Worm (Caenorhabditis elegans) whole organism, early embryonic: ENCODE data around the gene C07E3.10.

Source experiments
- B0310.2 ChIP-seq: sonication (generic microtip); optimal IDR thresholded peaks from 2 replicates; lab custom pipeline; 2016; ENCODE audit warnings: mild to moderate bottlenecking, missing genetic modification characterization, missing compliant biosample characterization
- ama-1 ChIP-seq: fragments of 150-350 bp; optimal IDR thresholded peaks from 2 replicates; lab custom pipeline; 2014
- ceh-13 ChIP-seq: fragments of 200-800 bp; sonication (Bioruptor generic); optimal IDR thresholded peaks from 2 replicates; lab custom pipeline; 2018; ENCODE audit warnings: mild to moderate bottlenecking, missing genetic modification characterization, missing compliant biosample characterization
- flt-1 ChIP-seq: fragments of 200-800 bp; sonication (Bioruptor generic); IDR thresholded peaks from 2 replicates; pipeline ENCODE4 v1.3.6; 2022; ENCODE audit warnings: missing genetic modification characterization, missing compliant biosample characterization
- scrt-1 ChIP-seq: fragments of 200-800 bp; sonication (Bioruptor generic); IDR thresholded peaks from 2 replicates; pipeline ENCODE4 v1.3.6; 2022; ENCODE audit warnings: missing genetic modification characterization, missing compliant biosample characterization
- sea-1 ChIP-seq: fragments of 200-800 bp; sonication (Bioruptor generic); conservative IDR thresholded peaks from 2 replicates; pipeline ENCODE4 v1.3.6; 2022; ENCODE audit warnings: missing genetic modification characterization, missing compliant biosample characterization
- tbx-37 ChIP-seq: fragments of 200-800 bp; sonication (Bioruptor generic); conservative IDR thresholded peaks from 2 replicates; pipeline ENCODE4 v1.3.6; 2022; ENCODE audit warnings: missing genetic modification reagents, missing genetic modification characterization, missing compliant biosample characterization

DNA sequence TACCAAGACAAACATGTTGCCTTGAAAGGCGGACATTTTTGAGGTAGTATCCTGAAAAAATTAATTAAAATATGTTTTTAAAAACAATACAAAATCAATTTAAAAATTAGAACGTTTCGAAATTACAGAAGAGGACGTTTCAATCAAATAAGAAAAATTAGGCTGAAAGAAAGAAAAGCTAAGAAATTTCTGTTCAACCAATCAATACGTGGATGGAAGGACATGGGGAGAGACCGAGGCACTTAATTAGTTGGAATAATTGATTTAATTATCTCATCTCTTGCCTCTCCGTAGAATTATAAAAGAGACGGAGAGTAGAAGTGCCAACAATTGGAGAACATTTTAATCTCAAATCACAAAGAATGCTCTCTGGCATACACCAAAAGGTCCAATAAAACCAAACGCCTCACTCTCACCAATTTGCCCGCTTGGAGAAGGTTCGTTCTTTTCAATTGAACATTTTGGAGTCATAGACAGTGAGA is 23.4 kb downstream of the C07E3.10 start, which contains the start of gene ceh-58:
- no peak for TF ChIP-seq ama-1 (lab: Kevin White, UChicago)
- TF ChIP-seq B0310.2 (tag; lab: Kevin White, UChicago) = no peak
- no peak for TF ChIP-seq tbx-37 (GFP tag; lab: Robert Waterston, UW)
- no peak for TF ChIP-seq sea-1 (GFP tag; lab: Robert Waterston, UW)
- TF ChIP-seq scrt-1 (GFP tag; lab: Robert Waterston, UW) = no peak
- TF ChIP-seq flt-1 (GFP tag; lab: Robert Waterston, UW) = no peak
- TF ChIP-seq ceh-13 (GFP tag; lab: Kevin White, UChicago) = no peak
